Worm (Caenorhabditis elegans) whole organism, L3 larva: ENCODE results near the gene R07C12.3.

Experiments
- R02D3.7 ChIP-seq: fragments of 150-350 bp; optimal IDR thresholded peaks from 2 replicates; lab custom pipeline; 2014; ENCODE audit warnings: missing biosample characterization, missing genetic modification characterization
- aly-2 ChIP-seq: fragments of 150-350 bp; optimal IDR thresholded peaks from 2 replicates; lab custom pipeline; 2014; ENCODE audit warnings: missing biosample characterization, missing genetic modification characterization
- ama-1 ChIP-seq: fragments of 150-350 bp; optimal IDR thresholded peaks from 2 replicates; lab custom pipeline; 2018
- ceh-16 ChIP-seq: sonication (generic microtip); optimal IDR thresholded peaks from 2 replicates; lab custom pipeline; 2017; ENCODE audit warnings: missing biosample characterization, missing genetic modification characterization
- ceh-82 ChIP-seq: fragments of 150-350 bp; optimal IDR thresholded peaks from 2 replicates; lab custom pipeline; 2014; ENCODE audit warnings: missing biosample characterization, missing genetic modification characterization
- ceh-9 ChIP-seq: sonication (generic microtip); optimal IDR thresholded peaks from 2 replicates; lab custom pipeline; 2018; ENCODE audit warnings: missing biosample characterization, missing genetic modification characterization
- daf-12 ChIP-seq: fragments of 150-350 bp; optimal IDR thresholded peaks from 2 replicates; lab custom pipeline; 2014; ENCODE audit warnings: missing biosample characterization, missing genetic modification reagents, missing genetic modification characterization
- egl-5 ChIP-seq: fragments of 150-350 bp; optimal IDR thresholded peaks from 2 replicates; lab custom pipeline; 2017; ENCODE audit warnings: missing biosample characterization, missing genetic modification reagents, missing genetic modification characterization, inconsistent platforms
- elt-1 ChIP-seq: fragments of 150-350 bp; optimal IDR thresholded peaks from 2 replicates; lab custom pipeline; 2014; ENCODE audit warnings: missing biosample characterization, missing genetic modification characterization
- elt-2 ChIP-seq: sonication (generic microtip); optimal IDR thresholded peaks from 2 replicates; lab custom pipeline; 2016; ENCODE audit warnings: missing genetic modification reagents, mild to moderate bottlenecking, missing genetic modification characterization, missing compliant biosample characterization
- elt-3 ChIP-seq, 3 experiments: fragments of 150-350 bp in 1 of 3; sonication (generic microtip) in 2 of 3; optimal IDR thresholded peaks; 2 replicates in 2 of 3; 4 replicates in 1 of 3; lab custom pipeline; 2014 to 2017; ENCODE audit warnings: missing biosample characterization in 3 of 3, missing genetic modification characterization in 3 of 3
- eor-1 ChIP-seq, 2 experiments: fragments of 150-350 bp; optimal IDR thresholded peaks; 2 replicates each; lab custom pipeline; 2014 to 2018; ENCODE audit warnings: missing biosample characterization in 2 of 2, missing genetic modification characterization in 2 of 2
- fos-1 ChIP-seq: fragments of 150-350 bp; optimal IDR thresholded peaks from 2 replicates; lab custom pipeline; 2014; ENCODE audit warnings: missing biosample characterization, missing genetic modification characterization
- hmg-11 ChIP-seq: sonication (generic microtip); optimal IDR thresholded peaks from 2 replicates; lab custom pipeline; 2016; ENCODE audit warnings: missing genetic modification characterization, missing compliant biosample characterization
- jun-1 ChIP-seq: fragments of 150-350 bp; optimal IDR thresholded peaks from 2 replicates; lab custom pipeline; 2014; ENCODE audit warnings: missing biosample characterization, missing genetic modification reagents, missing genetic modification characterization
- lin-39 ChIP-seq: fragments of 150-350 bp; optimal IDR thresholded peaks from 2 replicates; lab custom pipeline; 2018; ENCODE audit warnings: missing biosample characterization, missing genetic modification reagents, missing genetic modification characterization
- lsy-12 ChIP-seq: sonication (generic microtip); optimal IDR thresholded peaks from 2 replicates; lab custom pipeline; 2016; ENCODE audit warnings: mild to moderate bottlenecking, missing genetic modification characterization, missing compliant biosample characterization
- mdl-1 ChIP-seq: fragments of 150-350 bp; optimal IDR thresholded peaks from 2 replicates; lab custom pipeline; 2014; ENCODE audit warnings: missing biosample characterization, missing genetic modification characterization
- mml-1 ChIP-seq: fragments of 150-350 bp; sonication (generic microtip); optimal IDR thresholded peaks from 3 replicates; lab custom pipeline; 2014; ENCODE audit warnings: missing biosample characterization, missing genetic modification characterization
- nfya-1 ChIP-seq: sonication (generic microtip); optimal IDR thresholded peaks from 2 replicates; lab custom pipeline; 2017; ENCODE audit warnings: missing genetic modification characterization, mild to moderate bottlenecking, missing compliant biosample characterization, antibody characterized with exemption, moderate library complexity; ENCODE audit not compliant: insufficient read depth
- nhr-11 ChIP-seq: fragments of 150-350 bp; optimal IDR thresholded peaks from 2 replicates; lab custom pipeline; 2014; ENCODE audit warnings: missing biosample characterization, missing genetic modification characterization
- nhr-12 ChIP-seq: fragments of 150-350 bp; optimal IDR thresholded peaks from 2 replicates; lab custom pipeline; 2014; ENCODE audit warnings: missing biosample characterization, missing genetic modification characterization
- nhr-25 ChIP-seq: sonication (generic microtip); optimal IDR thresholded peaks from 2 replicates; lab custom pipeline; 2017; ENCODE audit warnings: missing biosample characterization, missing genetic modification characterization
- nhr-28 ChIP-seq: fragments of 150-350 bp; optimal IDR thresholded peaks from 2 replicates; lab custom pipeline; 2014; ENCODE audit warnings: missing biosample characterization, missing genetic modification characterization
- nhr-77 ChIP-seq: fragments of 150-350 bp; optimal IDR thresholded peaks from 2 replicates; lab custom pipeline; 2014; ENCODE audit warnings: missing biosample characterization, missing genetic modification characterization
- pha-4 ChIP-seq: fragments of 150-350 bp; optimal IDR thresholded peaks from 2 replicates; lab custom pipeline; 2014; ENCODE audit warnings: missing biosample characterization, missing genetic modification reagents, missing genetic modification characterization
- pqm-1 ChIP-seq: fragments of 150-350 bp; optimal IDR thresholded peaks from 2 replicates; lab custom pipeline; 2017; ENCODE audit warnings: missing biosample characterization, missing genetic modification characterization, inconsistent platforms
- sea-2 ChIP-seq: fragments of 150-350 bp; sonication (generic microtip); optimal IDR thresholded peaks from 4 replicates; lab custom pipeline; 2014; ENCODE audit warnings: missing biosample characterization, missing genetic modification reagents, missing genetic modification characterization
- skn-1 ChIP-seq: fragments of 150-350 bp; optimal IDR thresholded peaks from 2 replicates; lab custom pipeline; 2014; ENCODE audit warnings: missing biosample characterization, missing genetic modification characterization
- snpc-4 ChIP-seq: fragments of 150-350 bp; optimal IDR thresholded peaks from 2 replicates; lab custom pipeline; 2014; ENCODE audit warnings: missing biosample characterization, missing genetic modification characterization
- tbx-2 ChIP-seq: sonication (generic microtip); optimal IDR thresholded peaks from 2 replicates; lab custom pipeline; 2016; ENCODE audit warnings: mild to moderate bottlenecking, missing genetic modification characterization, missing compliant biosample characterization
- unc-39 ChIP-seq: sonication (generic microtip); optimal IDR thresholded peaks from 4 replicates; lab custom pipeline; 2017; ENCODE audit warnings: missing biosample characterization, missing genetic modification characterization
- unc-62 ChIP-seq: fragments of 150-350 bp; sonication (generic microtip); optimal IDR thresholded peaks from 4 replicates; lab custom pipeline; 2014; ENCODE audit warnings: missing biosample characterization, missing genetic modification reagents, missing genetic modification characterization
- zag-1 ChIP-seq: fragments of 150-350 bp; optimal IDR thresholded peaks from 2 replicates; lab custom pipeline; 2014; ENCODE audit warnings: missing biosample characterization, missing genetic modification characterization
- ztf-11 ChIP-seq: fragments of 150-350 bp; optimal IDR thresholded peaks from 2 replicates; lab custom pipeline; 2014; ENCODE audit warnings: missing biosample characterization, missing genetic modification characterization
- ztf-4 ChIP-seq: fragments of 150-350 bp; optimal IDR thresholded peaks from 2 replicates; lab custom pipeline; 2014; ENCODE audit warnings: missing biosample characterization, missing genetic modification characterization

R07C12.3 gene

ce11 chrIV:4144784-4145183 lies at the start of gene R07C12.3:
R07C12.3 (plus strand) TSS chrIV:4145084.
- TF ChIP-seq nhr-11 (tag; lab: Kevin White, UChicago) = no peak
- TF ChIP-seq hmg-11 (tag; lab: Kevin White, UChicago) = no peak
- no peak for TF ChIP-seq fos-1 (tag; lab: Kevin White, UChicago)
- no peak for TF ChIP-seq mdl-1
- TF ChIP-seq zag-1 (tag; lab: Kevin White, UChicago) = no peak
- TF ChIP-seq pha-4 = no peak
- TF ChIP-seq nhr-28 (tag; lab: Kevin White, UChicago) = no peak
- no peak for TF ChIP-seq nhr-77 (tag; lab: Kevin White, UChicago)
- TF ChIP-seq elt-1 (tag; lab: Kevin White, UChicago) = no peak
- no peak for TF ChIP-seq ceh-9 (tag; lab: Kevin White, UChicago)
- no peak for TF ChIP-seq R02D3.7 (tag; lab: Kevin White, UChicago)
- no peak for TF ChIP-seq ztf-4 (tag; lab: Kevin White, UChicago)
- no peak for TF ChIP-seq daf-12 (tag; lab: Kevin White, UChicago)
- no peak for TF ChIP-seq elt-3 (tag; optimal IDR thresholded peaks at IDR 0.05; lab: Kevin White, UChicago)
- no peak for TF ChIP-seq ama-1 (lab: Kevin White, UChicago)
- no peak for TF ChIP-seq jun-1 (tag; lab: Kevin White, UChicago)

ce11 chrIV:4096940-4097339 lies 47.9 kb upstream of the R07C12.3 start:
- TF ChIP-seq egl-5 (tag; lab: Kevin White, UChicago) = no peak
- no peak for TF ChIP-seq nhr-25 (tag; lab: Kevin White, UChicago)

DNA sequence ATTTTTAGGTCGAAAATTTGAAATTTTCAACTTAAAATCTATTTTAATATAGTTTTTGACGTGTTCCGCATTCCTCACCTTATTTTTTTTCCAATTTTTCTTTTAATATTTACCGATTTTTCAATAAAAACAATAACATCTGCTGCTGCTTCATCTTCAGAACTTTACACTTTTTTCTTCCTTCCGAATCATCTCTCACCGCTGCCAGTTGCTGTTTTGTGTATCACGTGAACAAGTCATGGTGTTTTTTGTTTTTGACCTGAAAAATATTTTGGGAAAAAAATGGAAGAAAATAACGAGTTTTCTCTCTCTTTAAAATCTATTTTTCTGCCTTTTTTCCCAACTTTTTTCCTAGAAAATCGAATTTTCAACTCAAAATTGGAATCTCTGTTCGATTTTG lies 45.1 kb upstream of the R07C12.3 start:
- peak; percentile 19 for TF ChIP-seq nfya-1
- no peak for TF ChIP-seq eor-1 (tag; optimal IDR thresholded peaks at IDR 0.05; lab: Kevin White, UChicago)

DNA sequence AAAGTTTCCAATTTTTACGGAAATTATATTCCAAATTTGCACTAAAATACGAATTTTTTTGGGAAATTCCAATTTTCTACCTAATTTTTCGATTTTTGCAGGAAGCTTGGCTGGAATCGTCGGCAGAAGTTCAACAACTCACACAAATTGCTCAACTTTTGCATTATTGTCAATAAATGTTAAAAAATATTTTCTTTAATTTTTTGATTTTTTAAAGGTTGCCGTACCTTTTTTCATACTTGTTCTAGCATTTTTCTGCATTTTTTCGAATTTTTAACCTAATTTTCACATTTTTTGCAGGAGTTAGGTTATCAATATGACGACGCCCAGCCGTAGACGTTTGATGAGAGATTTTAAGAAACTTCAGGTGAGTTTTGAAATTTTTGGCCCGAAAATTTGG lies 42.2 kb upstream of the R07C12.3 start, which contains the start of gene ubc-1:
TSS of gene ubc-1 (plus strand) at position 301 of the 400 bp plus-strand sequence.
- TF ChIP-seq elt-2 (tag; lab: Kevin White, UChicago) = no peak
- no peak for TF ChIP-seq lin-39 (tag; lab: Kevin White, UChicago)
- TF ChIP-seq ceh-16 (tag; lab: Kevin White, UChicago) = no peak
- TF ChIP-seq unc-62 (GFP tag; lab: Kevin White, UChicago) = no peak
- no peak for TF ChIP-seq ama-1 (lab: Kevin White, UChicago)
- no peak for TF ChIP-seq daf-12 (tag; lab: Kevin White, UChicago)
- TF ChIP-seq aly-2 = no peak
- no peak for TF ChIP-seq mdl-1
- no peak for TF ChIP-seq lsy-12 (tag; lab: Kevin White, UChicago)
- no peak for TF ChIP-seq ztf-11 (tag; lab: Kevin White, UChicago)
- TF ChIP-seq, all 47 proteins: peak for 0

ce11 chrIV:4108767-4109166 lies 36.1 kb upstream of the R07C12.3 start, which contains the start of gene C35B1.7:
C35B1.7 (plus strand) TSS chrIV:4109067.
- TF ChIP-seq snpc-4 (tag; lab: Kevin White, UChicago) = no peak
- TF ChIP-seq skn-1 = no peak
- no peak for TF ChIP-seq elt-2 (tag; lab: Kevin White, UChicago)
- TF ChIP-seq pha-4 = no peak
- no peak for TF ChIP-seq egl-5 (tag; lab: Kevin White, UChicago)
- no peak for TF ChIP-seq nhr-11 (tag; lab: Kevin White, UChicago)
- no peak for TF ChIP-seq ceh-82 (tag; lab: Kevin White, UChicago)
- TF ChIP-seq hmg-11 (tag; lab: Kevin White, UChicago) = no peak
- no peak for TF ChIP-seq tbx-2 (tag; lab: Kevin White, UChicago)
- TF ChIP-seq fos-1 (tag; lab: Kevin White, UChicago) = no peak
- no peak for TF ChIP-seq mml-1
- TF ChIP-seq unc-39 (tag; lab: Kevin White, UChicago) = no peak
- no peak for TF ChIP-seq ceh-9 (tag; lab: Kevin White, UChicago)
- TF ChIP-seq nhr-12 (tag; lab: Kevin White, UChicago) = no peak
- TF ChIP-seq pqm-1 (tag; lab: Kevin White, UChicago) = no peak
- TF ChIP-seq sea-2 = no peak
- TF ChIP-seq ztf-4 (tag; lab: Kevin White, UChicago) = no peak
- TF ChIP-seq nhr-77 (tag; lab: Kevin White, UChicago) = no peak
